Fruit fly (Drosophila melanogaster): Measurements from ENCODE around the gene CG3517.

dm6 chr3R:19472218-19472617, 47.2 kb upstream of the CG3517 start:
- TF ChIP-seq rn (GFP tag; IDR thresholded peaks at IDR 0.05) (no peak), CG4496 (GFP tag; IDR thresholded peaks at IDR 0.05) (no peak), CG17806 (tag; optimal IDR thresholded peaks at IDR 0.05) (no peak), CG14655 (GFP tag; optimal IDR thresholded peaks at IDR 0.05) (no peak)
